Worm (Caenorhabditis elegans) whole organism, L2 larva: ENCODE data around the gene F31F7.2.
A peak's percentile ranks its signal among the peaks of the same experiment; 100 is the strongest.

Experiments used
- C34F6.9 ChIP-seq: fragments of 150-350 bp; optimal IDR thresholded peaks from 2 replicates; lab custom pipeline; 2014; ENCODE audit warnings: missing biosample characterization, missing genetic modification characterization
- F13H6.1 ChIP-seq: sonication (generic microtip); optimal IDR thresholded peaks from 2 replicates; lab custom pipeline; 2016; ENCODE audit warnings: missing genetic modification characterization, missing compliant biosample characterization
- R02D3.7 ChIP-seq: fragments of 150-350 bp; optimal IDR thresholded peaks from 2 replicates; lab custom pipeline; 2014; ENCODE audit warnings: missing biosample characterization, missing genetic modification characterization
- Y55F3AM.14 ChIP-seq: fragments of 200-800 bp; sonication (Bioruptor generic); optimal IDR thresholded peaks from 2 replicates; lab custom pipeline; 2018; ENCODE audit warnings: mild to moderate bottlenecking, missing genetic modification characterization, missing compliant biosample characterization
- ZK546.5 ChIP-seq: sonication (generic microtip); optimal IDR thresholded peaks from 2 replicates; lab custom pipeline; 2017; ENCODE audit warnings: missing biosample characterization, missing genetic modification characterization
- alr-1 ChIP-seq: fragments of 150-350 bp; optimal IDR thresholded peaks from 2 replicates; lab custom pipeline; 2014; ENCODE audit warnings: missing biosample characterization, missing genetic modification characterization
- aly-2 ChIP-seq: fragments of 150-350 bp; optimal IDR thresholded peaks from 2 replicates; lab custom pipeline; 2014; ENCODE audit warnings: missing biosample characterization, missing genetic modification characterization
- ama-1 ChIP-seq: fragments of 150-350 bp; optimal IDR thresholded peaks from 2 replicates; lab custom pipeline; 2018; ENCODE audit warnings: inconsistent platforms
- blmp-1 ChIP-seq: sonication (generic microtip); optimal IDR thresholded peaks from 2 replicates; lab custom pipeline; 2017; ENCODE audit warnings: missing genetic modification characterization, mild to moderate bottlenecking, missing compliant biosample characterization, antibody characterized with exemption, moderate library complexity; ENCODE audit not compliant: insufficient read depth
- ceh-16 ChIP-seq: fragments of 150-350 bp; optimal IDR thresholded peaks from 2 replicates; lab custom pipeline; 2014; ENCODE audit warnings: missing biosample characterization, missing genetic modification characterization
- ceh-82 ChIP-seq: fragments of 150-350 bp; optimal IDR thresholded peaks from 2 replicates; lab custom pipeline; 2014; ENCODE audit warnings: missing biosample characterization, missing genetic modification characterization
- crh-2 ChIP-seq: sonication (generic microtip); optimal IDR thresholded peaks from 2 replicates; lab custom pipeline; 2017; ENCODE audit warnings: missing biosample characterization, missing genetic modification characterization
- dmd-4 ChIP-seq: sonication (generic microtip); optimal IDR thresholded peaks from 2 replicates; lab custom pipeline; 2017; ENCODE audit warnings: missing biosample characterization, missing genetic modification characterization
- egl-27 ChIP-seq: sonication (generic microtip); optimal IDR thresholded peaks from 3 replicates; lab custom pipeline; 2017; ENCODE audit warnings: missing biosample characterization, missing genetic modification reagents, missing genetic modification characterization
- elt-1 ChIP-seq: fragments of 150-350 bp; optimal IDR thresholded peaks from 2 replicates; lab custom pipeline; 2014; ENCODE audit warnings: missing biosample characterization, missing genetic modification characterization
- elt-3 ChIP-seq: sonication (generic microtip); optimal IDR thresholded peaks from 2 replicates; lab custom pipeline; 2017; ENCODE audit warnings: missing biosample characterization, missing genetic modification characterization
- fos-1 ChIP-seq: fragments of 150-350 bp; optimal IDR thresholded peaks from 2 replicates; lab custom pipeline; 2014; ENCODE audit warnings: missing biosample characterization, missing genetic modification characterization
- gmeb-1 ChIP-seq: fragments of 150-350 bp; optimal IDR thresholded peaks from 2 replicates; lab custom pipeline; 2014; ENCODE audit warnings: missing biosample characterization, missing genetic modification characterization
- lin-11 ChIP-seq: fragments of 150-350 bp; sonication (generic microtip); optimal IDR thresholded peaks from 2 replicates; lab custom pipeline; 2014; ENCODE audit warnings: missing biosample characterization, missing genetic modification characterization, inconsistent platforms, mixed read lengths
- lin-39 ChIP-seq: fragments of 150-350 bp; optimal IDR thresholded peaks from 2 replicates; lab custom pipeline; 2014; ENCODE audit warnings: missing biosample characterization, missing genetic modification reagents, missing genetic modification characterization
- lsy-2 ChIP-seq, 2 experiments: fragments of 150-350 bp in 1 of 2; sonication (generic microtip) in 1 of 2; optimal IDR thresholded peaks; 2 replicates each; lab custom pipeline; 2014 to 2017; ENCODE audit warnings: missing biosample characterization in 2 of 2, missing genetic modification characterization in 2 of 2
- mab-5 ChIP-seq: fragments of 150-350 bp; optimal IDR thresholded peaks from 2 replicates; lab custom pipeline; 2014; ENCODE audit warnings: missing biosample characterization, missing genetic modification characterization
- mbf-1 ChIP-seq: sonication (generic microtip); optimal IDR thresholded peaks from 2 replicates; lab custom pipeline; 2017; ENCODE audit warnings: missing biosample characterization, missing genetic modification characterization
- mdl-1 ChIP-seq, 2 experiments: fragments of 150-350 bp in 1 of 2; sonication (generic microtip) in 1 of 2; optimal IDR thresholded peaks; 2 replicates each; lab custom pipeline; 2017; ENCODE audit warnings: missing biosample characterization in 2 of 2, missing genetic modification characterization in 2 of 2
- nhr-10 ChIP-seq: sonication (generic microtip); optimal IDR thresholded peaks from 2 replicates; lab custom pipeline; 2017; ENCODE audit warnings: missing biosample characterization, missing genetic modification characterization
- nhr-11 ChIP-seq: fragments of 150-350 bp; optimal IDR thresholded peaks from 2 replicates; lab custom pipeline; 2014; ENCODE audit warnings: missing biosample characterization, missing genetic modification characterization
- nhr-12 ChIP-seq: fragments of 150-350 bp; optimal IDR thresholded peaks from 2 replicates; lab custom pipeline; 2014; ENCODE audit warnings: missing biosample characterization, missing genetic modification characterization
- nhr-129 ChIP-seq: fragments of 150-350 bp; optimal IDR thresholded peaks from 2 replicates; lab custom pipeline; 2014; ENCODE audit warnings: missing biosample characterization, missing genetic modification characterization
- nhr-21 ChIP-seq: fragments of 150-350 bp; optimal IDR thresholded peaks from 2 replicates; lab custom pipeline; 2014; ENCODE audit warnings: missing biosample characterization, missing genetic modification characterization
- nhr-23 ChIP-seq: fragments of 150-350 bp; optimal IDR thresholded peaks from 2 replicates; lab custom pipeline; 2014; ENCODE audit warnings: missing biosample characterization, missing genetic modification reagents, missing genetic modification characterization
- nhr-237 ChIP-seq: fragments of 150-350 bp; optimal IDR thresholded peaks from 2 replicates; lab custom pipeline; 2014; ENCODE audit warnings: missing biosample characterization, missing genetic modification characterization
- nhr-25 ChIP-seq: fragments of 150-350 bp; sonication (generic microtip); optimal IDR thresholded peaks from 3 replicates; lab custom pipeline; 2014; ENCODE audit warnings: missing biosample characterization, missing genetic modification characterization
- nhr-6 ChIP-seq: fragments of 150-350 bp; optimal IDR thresholded peaks from 2 replicates; lab custom pipeline; 2014; ENCODE audit warnings: missing biosample characterization, missing genetic modification characterization
- nhr-77 ChIP-seq: fragments of 150-350 bp; optimal IDR thresholded peaks from 2 replicates; lab custom pipeline; 2014; ENCODE audit warnings: missing biosample characterization, missing genetic modification characterization
- peb-1 ChIP-seq: fragments of 150-350 bp; optimal IDR thresholded peaks from 2 replicates; lab custom pipeline; 2014; ENCODE audit warnings: missing biosample characterization, missing genetic modification characterization
- sem-4 ChIP-seq: fragments of 150-350 bp; optimal IDR thresholded peaks from 2 replicates; lab custom pipeline; 2014; ENCODE audit warnings: missing biosample characterization, missing genetic modification reagents, missing genetic modification characterization
- skn-1 ChIP-seq: sonication (generic microtip); optimal IDR thresholded peaks from 2 replicates; lab custom pipeline; 2017; ENCODE audit warnings: missing biosample characterization, missing genetic modification characterization
- sma-3 ChIP-seq: sonication (generic microtip); optimal IDR thresholded peaks from 2 replicates; lab custom pipeline; 2016; ENCODE audit warnings: missing genetic modification reagents, missing genetic modification characterization, missing compliant biosample characterization
- sma-9 ChIP-seq, 2 experiments: fragments of 150-350 bp in 1 of 2; sonication (generic microtip) in 1 of 2; optimal IDR thresholded peaks; 2 replicates each; lab custom pipeline; 2014 to 2016; ENCODE audit warnings: missing genetic modification characterization in 2 of 2, mild to moderate bottlenecking in 1 of 2, missing biosample characterization in 1 of 2, missing compliant biosample characterization in 1 of 2, missing genetic modification reagents in 1 of 2, moderate library complexity in 1 of 2
- snpc-4 ChIP-seq: fragments of 150-350 bp; optimal IDR thresholded peaks from 2 replicates; lab custom pipeline; 2014; ENCODE audit warnings: missing biosample characterization, missing genetic modification characterization
- unc-39 ChIP-seq: fragments of 150-350 bp; optimal IDR thresholded peaks from 2 replicates; lab custom pipeline; 2014; ENCODE audit warnings: missing biosample characterization, missing genetic modification characterization
- unc-55 ChIP-seq: fragments of 150-350 bp; sonication (generic microtip); optimal IDR thresholded peaks from 3 replicates; lab custom pipeline; 2014; ENCODE audit warnings: missing biosample characterization, missing genetic modification reagents, missing genetic modification characterization
- unc-62 ChIP-seq: fragments of 150-350 bp; optimal IDR thresholded peaks from 2 replicates; lab custom pipeline; 2014; ENCODE audit warnings: missing biosample characterization, missing genetic modification reagents, missing genetic modification characterization
- zag-1 ChIP-seq: fragments of 150-350 bp; optimal IDR thresholded peaks from 2 replicates; lab custom pipeline; 2014; ENCODE audit warnings: missing biosample characterization, missing genetic modification characterization
- ztf-1 ChIP-seq: fragments of 200-800 bp; sonication (Bioruptor generic); conservative IDR thresholded peaks from 2 replicates; pipeline ENCODE4 v1.3.6; 2022; ENCODE audit warnings: missing genetic modification characterization, missing compliant biosample characterization
- ztf-11 ChIP-seq: sonication (generic microtip); optimal IDR thresholded peaks from 2 replicates; lab custom pipeline; 2017; ENCODE audit warnings: missing biosample characterization, missing genetic modification characterization
- ztf-4 ChIP-seq: fragments of 150-350 bp; optimal IDR thresholded peaks from 2 replicates; lab custom pipeline; 2014; ENCODE audit warnings: missing biosample characterization, missing genetic modification characterization

F31F7.2 gene

DNA sequence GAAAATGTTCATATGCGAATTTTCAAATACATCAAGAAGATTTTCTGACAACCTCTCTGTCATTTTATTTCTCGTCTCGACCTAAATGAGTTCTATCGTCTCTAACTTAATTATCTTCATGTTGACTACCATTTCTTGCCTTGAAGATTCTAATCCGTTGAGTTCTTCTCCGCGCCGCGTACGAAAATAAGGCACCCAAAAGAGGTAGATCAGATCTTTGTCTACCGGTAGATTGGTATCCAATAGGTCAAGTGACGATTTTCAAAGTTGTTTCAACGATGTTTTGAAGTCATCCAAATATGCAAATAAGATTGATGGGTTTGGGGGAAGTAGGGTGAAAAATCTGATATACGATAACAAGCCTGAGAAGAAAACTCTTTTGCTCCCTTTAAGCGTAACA lies 16.7 kb upstream of the F31F7.2 start (continued):
- TF ChIP-seq ZK546.5 (tag; lab: Kevin White, UChicago): no peak
- TF ChIP-seq F13H6.1 (tag; lab: Kevin White, UChicago): no peak
- no peak for TF ChIP-seq lin-39 (tag; lab: Kevin White, UChicago)
- peak; percentile 87 for TF ChIP-seq ceh-16 (tag; lab: Kevin White, UChicago)
- no peak for TF ChIP-seq nhr-21 (tag; lab: Kevin White, UChicago)
- TF ChIP-seq C34F6.9 (tag; lab: Kevin White, UChicago): no peak
- TF ChIP-seq egl-27 (tag; lab: Kevin White, UChicago): no peak
- no peak for TF ChIP-seq mdl-1 (tag; optimal IDR thresholded peaks at IDR 0.05; lab: Kevin White, UChicago)
- TF ChIP-seq fos-1: no peak

DNA sequence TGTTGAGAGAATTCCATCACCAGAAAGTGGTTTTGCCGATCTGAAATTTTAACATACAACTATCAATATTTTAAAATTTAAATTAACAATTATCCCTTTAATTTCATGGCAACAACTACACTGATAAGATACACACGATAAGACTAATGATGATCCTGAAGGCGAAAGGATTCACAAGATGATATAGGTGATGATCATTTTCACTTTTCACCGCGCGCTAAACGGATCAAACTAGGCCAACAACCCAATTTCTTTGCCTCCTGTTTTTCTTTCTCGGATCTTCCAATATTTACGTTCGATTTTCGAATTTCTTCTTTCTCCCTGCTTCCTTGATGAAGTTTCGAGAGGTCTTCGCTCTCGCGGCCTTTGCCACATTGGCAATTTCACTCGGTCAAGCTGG lies 11.5 kb upstream of the F31F7.2 start, which contains the start of gene K08B12.1:
Gene K08B12.1, plus strand, starts transcription at position 229 of the 400 bp plus-strand sequence.
- TF ChIP-seq snpc-4 (no peak), nhr-12 (no peak), blmp-1 (no peak), ceh-82 (no peak), unc-55 (GFP tag; lab: Kevin White, UChicago) (no peak), aly-2 (tag; lab: Kevin White, UChicago) (no peak), F13H6.1 (tag; lab: Kevin White, UChicago) (no peak), nhr-129 (no peak), lsy-2 (tag; optimal IDR thresholded peaks at IDR 0.05; lab: Kevin White, UChicago) (no peak), nhr-21 (tag; lab: Kevin White, UChicago) (no peak), C34F6.9 (tag; lab: Kevin White, UChicago) (no peak), mdl-1 (tag; optimal IDR thresholded peaks at IDR 0.05; lab: Kevin White, UChicago) (no peak), R02D3.7 (tag; lab: Kevin White, UChicago) (no peak), sem-4 (tag; lab: Kevin White, UChicago) (no peak), ztf-11 (tag; lab: Kevin White, UChicago) (no peak), unc-62 (GFP tag; lab: Kevin White, UChicago) (no peak)
- TF ChIP-seq, all 48 proteins: peak for 0

DNA sequence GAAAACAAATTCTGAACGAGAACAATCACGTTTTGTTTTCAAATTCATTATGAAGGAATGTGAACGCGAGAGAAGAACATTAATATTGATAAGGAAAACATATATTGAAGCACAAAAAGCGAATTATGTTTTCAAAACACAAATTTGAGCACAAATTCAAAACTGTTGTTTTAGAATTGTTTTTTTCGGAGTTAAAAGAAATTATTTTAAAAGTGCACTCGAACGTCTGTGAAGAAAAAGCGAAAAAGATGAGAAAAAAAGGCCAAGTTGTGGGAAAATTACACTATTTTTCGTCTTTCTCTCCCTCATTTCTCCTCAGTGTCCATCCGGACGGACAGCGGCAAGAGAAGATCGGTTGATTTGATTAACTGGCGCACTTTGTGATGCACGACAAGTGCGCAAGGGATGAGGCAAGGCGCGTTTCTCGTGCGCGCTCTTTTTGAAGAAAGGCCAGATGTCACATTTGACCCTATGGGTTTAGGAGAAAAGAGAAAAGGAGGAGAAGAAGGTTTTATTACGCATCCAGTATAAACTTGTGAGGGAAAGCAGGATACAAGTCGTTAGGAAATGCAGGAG lies 3.3 kb upstream of the F31F7.2 start, which contains the start of gene mrck-1:
Gene mrck-1, minus strand, starts transcription at position 51 of the 576 bp plus-strand sequence.
- TF ChIP-seq nhr-21 (tag; lab: Kevin White, UChicago) (peak; percentile 86), alr-1 (no peak), ama-1 (peak; percentile 47), elt-1 (tag; lab: Kevin White, UChicago) (no peak), unc-62 (GFP tag; lab: Kevin White, UChicago) (peak; percentile 75), lin-11 (peak; percentile 76), nhr-25 (tag; lab: Kevin White, UChicago) (peak; percentile 93), egl-27 (tag; lab: Kevin White, UChicago) (peak; percentile 87), ceh-16 (tag; lab: Kevin White, UChicago) (peak; percentile 81), nhr-6 (tag; lab: Kevin White, UChicago) (peak; percentile 83), sem-4 (tag; lab: Kevin White, UChicago) (peak; percentile 98), peb-1 (no peak), nhr-77 (tag; lab: Kevin White, UChicago) (no peak), R02D3.7 (tag; lab: Kevin White, UChicago) (peak; percentile 43), sma-3 (GFP tag; lab: Kevin White, UChicago) (peak; percentile 92), nhr-11 (no peak), nhr-129 (peak; percentile 96), C34F6.9 (tag; lab: Kevin White, UChicago) (peak; percentile 98), elt-3 (tag; lab: Kevin White, UChicago) (no peak), Y55F3AM.14 (peak; percentile 81), skn-1 (tag; lab: Kevin White, UChicago) (peak; percentile 48), nhr-12 (no peak), ztf-1 (GFP tag; lab: Robert Waterston, UW) (no peak), ztf-11 (tag; lab: Kevin White, UChicago) (no peak), sma-9 (GFP tag; optimal IDR thresholded peaks at IDR 0.05; lab: Kevin White, UChicago) (peak; percentile 98), sma-9 (tag; optimal IDR thresholded peaks at IDR 0.05; lab: Kevin White, UChicago) (no peak), gmeb-1 (tag; lab: Kevin White, UChicago) (peak; percentile 85), snpc-4 (no peak), ztf-4 (no peak), nhr-237 (no peak), nhr-10 (tag; lab: Kevin White, UChicago) (peak; percentile 44), zag-1 (tag; lab: Kevin White, UChicago) (peak; percentile 97), mbf-1 (tag; lab: Kevin White, UChicago) (no peak), nhr-23 (no peak), unc-39 (no peak), lsy-2 (tag; optimal IDR thresholded peaks at IDR 0.05; lab: Kevin White, UChicago) (peak; percentile 87 to 94), fos-1 (peak; percentile 86), mab-5 (tag; lab: Kevin White, UChicago) (peak; percentile 92), crh-2 (tag; lab: Kevin White, UChicago) (peak; percentile 94), lin-39 (tag; lab: Kevin White, UChicago) (peak; percentile 61), dmd-4 (no peak), mdl-1 (tag; optimal IDR thresholded peaks at IDR 0.05; lab: Kevin White, UChicago) (peak in 1 of 2 experiments; percentile 79), ZK546.5 (tag; lab: Kevin White, UChicago) (no peak)
